Fruit fly (Drosophila melanogaster) whole organism, embryonic: Measurements from ENCODE around the gene CG11147.
A peak's percentile ranks its signal among the peaks of the same experiment; 100 is the strongest.

Experiments used
- Ada2b ChIP-seq: fragments of 200-800 bp; sonication (Bioruptor generic); IDR thresholded peaks from 2 replicates; pipeline ENCODE4 v1.3.6; 2022; ENCODE audit warnings: missing biosample characterization, missing genetic modification characterization
- C15 ChIP-seq: fragments of 200-800 bp; sonication (Bioruptor generic); IDR thresholded peaks from 3 replicates; pipeline ENCODE4 v1.3.6; 2022; ENCODE audit warnings: missing biosample characterization, missing genetic modification characterization
- CG11696 ChIP-seq: fragments of 200-800 bp; sonication (Bioruptor generic); IDR thresholded peaks from 2 replicates; pipeline ENCODE4 v1.3.6; 2022; ENCODE audit warnings: missing biosample characterization, missing genetic modification characterization
- CG12219 ChIP-seq: fragments of 200-800 bp; sonication (Bioruptor generic); optimal IDR thresholded peaks from 3 replicates; lab custom pipeline; 2018; ENCODE audit warnings: missing biosample characterization, mild to moderate bottlenecking, missing genetic modification characterization
- CG12391 ChIP-seq: fragments of 200-800 bp; sonication (Bioruptor generic); optimal IDR thresholded peaks from 3 replicates; lab custom pipeline; 2018; ENCODE audit warnings: missing biosample characterization, mild to moderate bottlenecking, missing genetic modification characterization, moderate library complexity
- CG12659 ChIP-seq: fragments of 200-800 bp; sonication (Bioruptor generic); optimal IDR thresholded peaks from 3 replicates; lab custom pipeline; 2017; ENCODE audit warnings: mild to moderate bottlenecking, missing biosample characterization, missing genetic modification reagents, missing genetic modification characterization
- CG13424 ChIP-seq: fragments of 200-800 bp; sonication (Bioruptor generic); optimal IDR thresholded peaks from 2 replicates; lab custom pipeline; 2019; ENCODE audit warnings: missing biosample characterization, mild to moderate bottlenecking, missing genetic modification characterization, moderate library complexity
- CG14441 ChIP-seq: fragments of 200-800 bp; sonication (Bioruptor generic); IDR thresholded peaks from 2 replicates; pipeline ENCODE4 v1.3.6; 2022; ENCODE audit warnings: missing biosample characterization, missing genetic modification characterization
- CG15269 ChIP-seq: fragments of 200-800 bp; sonication (Bioruptor generic); optimal IDR thresholded peaks from 2 replicates; lab custom pipeline; 2018; ENCODE audit warnings: missing biosample characterization, mild to moderate bottlenecking, missing genetic modification characterization, moderate library complexity
- CG16815 ChIP-seq: fragments of 200-800 bp; sonication (Bioruptor generic); optimal IDR thresholded peaks from 3 replicates; lab custom pipeline; 2017; ENCODE audit warnings: missing biosample characterization, mild to moderate bottlenecking, missing genetic modification characterization
- CG17186 ChIP-seq: fragments of 200-800 bp; sonication (Bioruptor generic); optimal IDR thresholded peaks from 3 replicates; lab custom pipeline; 2017; ENCODE audit warnings: missing biosample characterization, missing genetic modification reagents, missing genetic modification characterization
- CG17568 ChIP-seq: fragments of 200-800 bp; sonication (Bioruptor generic); optimal IDR thresholded peaks from 2 replicates; lab custom pipeline; 2018; ENCODE audit warnings: missing biosample characterization, mild to moderate bottlenecking, missing genetic modification characterization, moderate library complexity
- CG17802 ChIP-seq: fragments of 200-800 bp; sonication (Bioruptor generic); optimal IDR thresholded peaks from 2 replicates; lab custom pipeline; 2018; ENCODE audit warnings: missing biosample characterization, mild to moderate bottlenecking, missing genetic modification characterization, moderate library complexity
- CG1792 ChIP-seq: fragments of 200-800 bp; sonication (Bioruptor generic); optimal IDR thresholded peaks from 2 replicates; lab custom pipeline; 2016; ENCODE audit warnings: missing biosample characterization, missing genetic modification characterization
- CG2120 ChIP-seq: fragments of 200-800 bp; sonication (Bioruptor generic); optimal IDR thresholded peaks from 3 replicates; lab custom pipeline; 2016; ENCODE audit warnings: missing biosample characterization, missing genetic modification characterization
- CG30403 ChIP-seq: fragments of 200-800 bp; sonication (Bioruptor generic); optimal IDR thresholded peaks from 3 replicates; lab custom pipeline; 2016; ENCODE audit warnings: missing biosample characterization, missing genetic modification characterization
- CG3065 ChIP-seq: fragments of 200-800 bp; sonication (Bioruptor generic); optimal IDR thresholded peaks from 2 replicates; lab custom pipeline; 2016; ENCODE audit warnings: missing biosample characterization, missing genetic modification characterization
- CG4424 ChIP-seq: fragments of 200-800 bp; sonication (Bioruptor generic); optimal IDR thresholded peaks from 3 replicates; lab custom pipeline; 2016; ENCODE audit warnings: missing biosample characterization, missing genetic modification characterization
- CG6791 ChIP-seq: fragments of 200-800 bp; sonication (Bioruptor generic); IDR thresholded peaks from 3 replicates; pipeline ENCODE4 v1.3.6; 2022; ENCODE audit warnings: missing biosample characterization, missing genetic modification characterization; ENCODE audit not compliant: partially characterized antibody
- CG6854 ChIP-seq: fragments of 200-800 bp; sonication (Bioruptor generic); optimal IDR thresholded peaks from 3 replicates; lab custom pipeline; 2017; ENCODE audit warnings: missing biosample characterization, mild to moderate bottlenecking, missing genetic modification characterization
- CG7372 ChIP-seq: fragments of 200-800 bp; sonication (Bioruptor generic); IDR thresholded peaks from 2 replicates; pipeline ENCODE4 v1.3.6; 2022; ENCODE audit warnings: missing biosample characterization, missing genetic modification characterization
- CG9437 ChIP-seq: fragments of 200-800 bp; sonication (Bioruptor generic); optimal IDR thresholded peaks from 2 replicates; lab custom pipeline; 2018; ENCODE audit warnings: missing biosample characterization, mild to moderate bottlenecking, missing genetic modification characterization
- CoRest ChIP-seq: fragments of 200-800 bp; sonication (Bioruptor generic); optimal IDR thresholded peaks from 3 replicates; lab custom pipeline; 2018; ENCODE audit warnings: missing biosample characterization, mild to moderate bottlenecking, missing genetic modification characterization, moderate library complexity
- Dip2 ChIP-seq: fragments of 200-800 bp; sonication (Bioruptor generic); IDR thresholded peaks from 2 replicates; pipeline ENCODE4 v1.3.6; 2022; ENCODE audit warnings: missing biosample characterization, missing genetic modification characterization
- Drgx ChIP-seq: fragments of 200-800 bp; sonication (Bioruptor generic); IDR thresholded peaks from 2 replicates; pipeline ENCODE4 v1.3.6; 2022; ENCODE audit warnings: missing biosample characterization, missing genetic modification characterization
- H2.0 ChIP-seq: fragments of 200-800 bp; sonication (Bioruptor generic); IDR thresholded peaks from 2 replicates; pipeline ENCODE4 v1.3.6; 2022; ENCODE audit warnings: missing biosample characterization, missing genetic modification characterization
- HLH3B ChIP-seq: fragments of 200-800 bp; sonication (Bioruptor generic); IDR thresholded peaks from 2 replicates; pipeline ENCODE4 v1.3.6; 2022; ENCODE audit warnings: missing biosample characterization, missing genetic modification characterization
- Hsf ChIP-seq: fragments of 200-800 bp; sonication (Bioruptor generic); optimal IDR thresholded peaks from 3 replicates; lab custom pipeline; 2016; ENCODE audit warnings: missing biosample characterization, missing genetic modification characterization
- Med ChIP-seq: fragments of 200-800 bp; sonication (Bioruptor generic); peaks from one replicate; lab custom pipeline; 2016; ENCODE audit warnings: missing biosample characterization, missing genetic modification characterization, mild to moderate bottlenecking, inconsistent platforms, moderate library complexity
- NFAT ChIP-seq: fragments of 200-800 bp; sonication (Bioruptor generic); IDR thresholded peaks from 2 replicates; pipeline ENCODE4 v1.3.6; 2022; ENCODE audit warnings: missing biosample characterization, missing genetic modification characterization
- Oli ChIP-seq: fragments of 200-800 bp; sonication (Bioruptor generic); optimal IDR thresholded peaks from 2 replicates; lab custom pipeline; 2018; ENCODE audit warnings: missing biosample characterization, mild to moderate bottlenecking, missing genetic modification characterization, moderate library complexity
- Rx ChIP-seq: fragments of 200-800 bp; sonication (Bioruptor generic); IDR thresholded peaks from 2 replicates; pipeline ENCODE4 v1.3.6; 2022; ENCODE audit warnings: missing biosample characterization, missing genetic modification characterization
- Xbp1 ChIP-seq: fragments of 200-800 bp; sonication (Bioruptor generic); optimal IDR thresholded peaks from 3 replicates; lab custom pipeline; 2016; ENCODE audit warnings: missing biosample characterization, mild to moderate bottlenecking, missing genetic modification characterization
- bsh ChIP-seq, 2 experiments: fragments of 200-800 bp; sonication (Bioruptor generic); optimal IDR thresholded peaks; 2 replicates each; lab custom pipeline; 2017 to 2018; ENCODE audit warnings: mild to moderate bottlenecking in 2 of 2, missing biosample characterization in 2 of 2, missing genetic modification characterization in 2 of 2, moderate library complexity in 1 of 2
- caup ChIP-seq: fragments of 200-800 bp; sonication (Bioruptor generic); optimal IDR thresholded peaks from 3 replicates; lab custom pipeline; 2017; ENCODE audit warnings: missing biosample characterization, mild to moderate bottlenecking, missing genetic modification characterization, moderate library complexity; ENCODE audit not compliant: severe bottlenecking
- crol ChIP-seq: fragments of 200-800 bp; sonication (Bioruptor generic); IDR thresholded peaks from 2 replicates; pipeline ENCODE4 v1.3.6; 2022; ENCODE audit warnings: missing biosample characterization, missing genetic modification characterization
- dmrt99B ChIP-seq: fragments of 200-800 bp; sonication (Bioruptor generic); optimal IDR thresholded peaks from 2 replicates; lab custom pipeline; 2018; ENCODE audit warnings: missing biosample characterization, mild to moderate bottlenecking, missing genetic modification characterization, moderate library complexity
- dpn ChIP-seq, 2 experiments: fragments of 200-800 bp; sonication (Bioruptor generic); optimal IDR thresholded peaks; 3 replicates each; lab custom pipeline; 2016; ENCODE audit warnings: missing biosample characterization in 2 of 2, missing genetic modification characterization in 2 of 2
- dysf ChIP-seq: fragments of 200-800 bp; sonication (Bioruptor generic); IDR thresholded peaks from 3 replicates; pipeline ENCODE4 v1.3.6; 2022; ENCODE audit warnings: missing biosample characterization, missing genetic modification characterization
- hkb ChIP-seq, 2 experiments: fragments of 200-800 bp in 1 of 2; fragments of >200 bp in 1 of 2; sonication (Bioruptor generic) in 1 of 2; IDR thresholded peaks in 1 of 2; optimal IDR thresholded peaks in 1 of 2; 2 replicates each; pipeline versions ENCODE4 v1.3.6 to Lab custom; 2017 to 2022; ENCODE audit warnings: missing biosample characterization in 1 of 2, missing genetic modification characterization in 1 of 2
- lov ChIP-seq, 2 experiments: fragments of 200-800 bp in 1 of 2; fragments of >200 bp in 1 of 2; sonication (Bioruptor generic) in 1 of 2; IDR thresholded peaks in 1 of 2; optimal IDR thresholded peaks in 1 of 2; 2 replicates in 1 of 2; 3 replicates in 1 of 2; pipeline versions ENCODE4 v1.3.6 to Lab custom; 2017 to 2022; ENCODE audit warnings: missing biosample characterization in 1 of 2, missing genetic modification characterization in 1 of 2
- mam ChIP-seq: fragments of 200-800 bp; sonication (Bioruptor generic); optimal IDR thresholded peaks from 3 replicates; lab custom pipeline; 2016; ENCODE audit warnings: missing biosample characterization, missing genetic modification characterization
- onecut ChIP-seq: fragments of 200-800 bp; sonication (Bioruptor generic); IDR thresholded peaks from 2 replicates; pipeline ENCODE4 v1.3.6; 2022; ENCODE audit warnings: missing biosample characterization, missing genetic modification characterization
- pros ChIP-seq: fragments of 200-800 bp; sonication (Bioruptor generic); optimal IDR thresholded peaks from 3 replicates; lab custom pipeline; 2019; ENCODE audit warnings: missing biosample characterization, mild to moderate bottlenecking, missing genetic modification characterization, moderate library complexity
- psq ChIP-seq: fragments of 200-800 bp; sonication (Bioruptor generic); optimal IDR thresholded peaks from 2 replicates; lab custom pipeline; 2017; ENCODE audit warnings: missing biosample characterization, missing genetic modification characterization
- slou ChIP-seq: fragments of 200-800 bp; sonication (Bioruptor generic); optimal IDR thresholded peaks from 3 replicates; lab custom pipeline; 2016; ENCODE audit warnings: missing biosample characterization, missing genetic modification characterization
- sqz ChIP-seq: fragments of 200-800 bp; sonication (Bioruptor generic); optimal IDR thresholded peaks from 3 replicates; lab custom pipeline; 2018; ENCODE audit warnings: missing biosample characterization, mild to moderate bottlenecking, missing genetic modification characterization
- vvl ChIP-seq: fragments of 200-800 bp; sonication (Bioruptor generic); IDR thresholded peaks from 2 replicates; pipeline ENCODE4 v1.3.6; 2022; ENCODE audit warnings: missing biosample characterization, missing genetic modification characterization
- z ChIP-seq: fragments of 200-800 bp; sonication (Bioruptor generic); IDR thresholded peaks from 3 replicates; pipeline ENCODE4 v1.3.6; 2022; ENCODE audit warnings: missing biosample characterization, missing genetic modification characterization

CG11147 gene

dm6 chr2L:5743537-5744148 is 2.6 kb upstream of the CG11147 start (continued):
- TF ChIP-seq CG7372 (GFP tag; lab: Robert Waterston, UW): no peak
- peak; percentile 27; the same call in 1 of the 2 replicates for TF ChIP-seq onecut (GFP tag; lab: Robert Waterston, UW)
- peak; percentile 47 for TF ChIP-seq dmrt99B
- TF ChIP-seq CG6791 (GFP tag; lab: Robert Waterston, UW): no peak
- peak; percentile 38 for TF ChIP-seq CG3065 (GFP tag; lab: Kevin White, UChicago)
- no peak for TF ChIP-seq slou (GFP tag; lab: Kevin White, UChicago)
- 0 out of 2 replicates have a peak, but pooled peaks have one; percentile 20 for TF ChIP-seq H2.0 (GFP tag; lab: Robert Waterston, UW)
- TF ChIP-seq hkb (optimal IDR thresholded peaks at IDR 0.05; lab: Kevin White, UChicago): no peak
- TF ChIP-seq hkb (GFP tag; IDR thresholded peaks at IDR 0.05; lab: Robert Waterston, UW): peak; percentile 55
- no peak for TF ChIP-seq CG1792 (GFP tag; lab: Kevin White, UChicago)
- TF ChIP-seq NFAT (GFP tag; lab: Robert Waterston, UW): no peak
- no peak for TF ChIP-seq C15 (GFP tag; lab: Robert Waterston, UW)
- no peak for TF ChIP-seq CG16815 (GFP tag; lab: Kevin White, UChicago)
- peak; percentile 69 for TF ChIP-seq CG14441 (GFP tag; lab: Robert Waterston, UW)
- TF ChIP-seq Ada2b: peak; percentile 37
- peak; percentile 28; the same call in 1 of the 2 replicates for TF ChIP-seq CG11696 (GFP tag; lab: Robert Waterston, UW)
- peak; percentile 28 for TF ChIP-seq Xbp1
- peak; percentile 36 for TF ChIP-seq CG15269
- TF ChIP-seq HLH3B (GFP tag; lab: Robert Waterston, UW): peak; percentile 47; the same call in 1 of the 2 replicates
- peak; percentile 41 for TF ChIP-seq CG30403
- TF ChIP-seq CoRest: peak; percentile 20
- TF ChIP-seq Rx (GFP tag; lab: Robert Waterston, UW): no peak
- peak; percentile 7 for TF ChIP-seq CG4424
- TF ChIP-seq Med: peak; percentile 60
- TF ChIP-seq CG12391 (tag; lab: Kevin White, UChicago): peak; percentile 21
- peak; percentile 10 for TF ChIP-seq CG2120 (GFP tag; lab: Kevin White, UChicago)
- no peak for TF ChIP-seq mam (GFP tag; lab: Kevin White, UChicago)
- no peak for TF ChIP-seq CG6854 (GFP tag; lab: Kevin White, UChicago)
- peak in 1 of 2 experiments; percentile 21 for TF ChIP-seq bsh (GFP tag; optimal IDR thresholded peaks at IDR 0.05; lab: Kevin White, UChicago)
- no peak for TF ChIP-seq CG17186
- no peak for TF ChIP-seq lov (optimal IDR thresholded peaks at IDR 0.05; lab: Kevin White, UChicago)
- TF ChIP-seq lov (GFP tag; IDR thresholded peaks at IDR 0.05; lab: Robert Waterston, UW): no peak
- TF ChIP-seq pros: no peak
- peak; percentile 1 for TF ChIP-seq CG17568 (GFP tag; lab: Kevin White, UChicago)
- 0 out of 2 replicates have a peak, but pooled peaks have one; percentile 13 for TF ChIP-seq Drgx (GFP tag; lab: Robert Waterston, UW)
- peak; percentile 2 for TF ChIP-seq caup (GFP tag; lab: Kevin White, UChicago)
- TF ChIP-seq dpn (GFP tag; optimal IDR thresholded peaks at IDR 0.05; lab: Kevin White, UChicago): peak in 1 of 2 experiments; percentile 17
- TF ChIP-seq sqz (GFP tag; lab: Kevin White, UChicago): no peak
- no peak for TF ChIP-seq Dip2 (GFP tag; lab: Robert Waterston, UW)
- TF ChIP-seq psq (GFP tag; lab: Kevin White, UChicago): no peak
- TF ChIP-seq CG17802 (tag; lab: Kevin White, UChicago): no peak
- TF ChIP-seq CG12659 (GFP tag; lab: Kevin White, UChicago): peak; percentile 24
- no peak for TF ChIP-seq Hsf (GFP tag; lab: Kevin White, UChicago)
- TF ChIP-seq z (GFP tag; lab: Robert Waterston, UW): no peak
- peak; percentile 35 for TF ChIP-seq CG13424 (tag; lab: Kevin White, UChicago)
- TF ChIP-seq CG12219 (GFP tag; lab: Kevin White, UChicago): peak; percentile 38
- TF ChIP-seq crol (GFP tag; lab: Robert Waterston, UW): no peak
- TF ChIP-seq CG9437: peak; percentile 12
- peak; percentile 32; the same call in 1 of the 3 replicates for TF ChIP-seq dysf (GFP tag; lab: Robert Waterston, UW)
- peak; percentile 73 for TF ChIP-seq vvl (GFP tag; lab: Robert Waterston, UW)
- TF ChIP-seq Oli: peak; percentile 6
